Worm (Caenorhabditis elegans): Measurements from ENCODE around the gene rsp-8.

- TF ChIP-seq ztf-11 (tag; optimal IDR thresholded peaks at IDR 0.05), result no peak
- TF ChIP-seq C16A3.4 (tag; optimal IDR thresholded peaks at IDR 0.05), result no peak
- no peak for TF ChIP-seq nhr-85 (tag)
- no peak for TF ChIP-seq unc-62 (GFP tag; optimal IDR thresholded peaks at IDR 0.05)
- no peak for TF ChIP-seq snpc-4 (tag; optimal IDR thresholded peaks at IDR 0.05)
- TF ChIP-seq nhr-90 (tag; optimal IDR thresholded peaks at IDR 0.05; ENCODE audit: poor library complexity), result no peak
- no peak for TF ChIP-seq ama-1 (optimal IDR thresholded peaks at IDR 0.05)
- TF ChIP-seq unc-86 (tag; optimal IDR thresholded peaks at IDR 0.05), result no peak
- TF ChIP-seq aly-2 (tag; optimal IDR thresholded peaks at IDR 0.05), result no peak
These were observed 36.7 kb upstream of the rsp-8 start for ce11 chrIII:11789480-11789879.
